Worm (Caenorhabditis elegans): ENCODE results near the gene sdz-13.

ce11 chrIV:10870158-10870557 is 9.3 kb downstream of the sdz-13 start:
- TF ChIP-seq F57C9.4 (tag; optimal IDR thresholded peaks at IDR 0.05), result no peak
- no peak for TF ChIP-seq somi-1 (GFP tag; optimal IDR thresholded peaks at IDR 0.05)
- TF ChIP-seq hlh-26 (GFP tag; conservative IDR thresholded peaks at IDR 0.05), result no peak
- no peak for TF ChIP-seq snpc-3.4 (tag; optimal IDR thresholded peaks at IDR 0.05)
- no peak for TF ChIP-seq ama-1 (optimal IDR thresholded peaks at IDR 0.05)
- TF ChIP-seq ama-1 (GFP tag; optimal IDR thresholded peaks at IDR 0.05), result no peak
- no peak for TF ChIP-seq nhr-90 (tag; optimal IDR thresholded peaks at IDR 0.05)
- TF ChIP-seq lag-1 (GFP tag; IDR thresholded peaks at IDR 0.05), result no peak
- no peak for TF ChIP-seq nhr-179 (tag; optimal IDR thresholded peaks at IDR 0.05)
- no peak for TF ChIP-seq ccch-3 (GFP tag; optimal IDR thresholded peaks at IDR 0.05)

All from whole organism, young adult.